Fruit fly (Drosophila melanogaster) whole organism, wandering third instar larva: Measurements from ENCODE around the gene CG42404.

Experiments used
- Dfd ChIP-seq: fragments of >200 bp; optimal IDR thresholded peaks from 2 replicates; lab custom pipeline; 2017; ENCODE audit warnings: missing biosample characterization, missing genetic modification characterization
- GATAd ChIP-seq: sonication (Bioruptor generic); optimal IDR thresholded peaks from 2 replicates; lab custom pipeline; 2016; ENCODE audit warnings: missing biosample characterization, missing genetic modification characterization
- Hr83 ChIP-seq: fragments of 200-300 bp; sonication (Bioruptor generic); optimal IDR thresholded peaks from 2 replicates; lab custom pipeline; 2016; ENCODE audit warnings: missing biosample characterization, mild to moderate bottlenecking, missing genetic modification characterization, moderate library complexity; ENCODE audit not compliant: poor library complexity, severe bottlenecking
- OdsH ChIP-seq: fragments of 200-800 bp; sonication (Bioruptor generic); optimal IDR thresholded peaks from 2 replicates; lab custom pipeline; 2016; ENCODE audit warnings: missing biosample characterization, mild to moderate bottlenecking, missing genetic modification characterization
- Sp1 ChIP-seq: fragments of 200-800 bp; sonication (Bioruptor generic); optimal IDR thresholded peaks from 3 replicates; lab custom pipeline; 2019; ENCODE audit warnings: missing biosample characterization, mild to moderate bottlenecking, missing genetic modification characterization, moderate library complexity
- dl ChIP-seq, 2 experiments: fragments of 175-275, 200-275 bp in 1 of 2; fragments of 200-275 bp in 1 of 2; sonication (Bioruptor generic); optimal IDR thresholded peaks; lab custom pipeline; 2018; ENCODE audit warnings: mild to moderate bottlenecking in 2 of 2, missing biosample characterization in 2 of 2, missing genetic modification characterization in 2 of 2, moderate library complexity in 2 of 2; ENCODE audit not compliant: partially characterized antibody in 2 of 2, insufficient read depth in 1 of 2
- h ChIP-seq: fragments of 200-800 bp; sonication (Bioruptor generic); optimal IDR thresholded peaks from 3 replicates; lab custom pipeline; 2016; ENCODE audit warnings: missing biosample characterization, mild to moderate bottlenecking, missing genetic modification characterization
- jim ChIP-seq: fragments of 175-275, 200-325 bp; sonication (Bioruptor generic); optimal IDR thresholded peaks from 2 replicates; lab custom pipeline; 2016; ENCODE audit warnings: missing biosample characterization, mild to moderate bottlenecking, missing genetic modification characterization
- pan ChIP-seq: fragments of >200 bp; optimal IDR thresholded peaks from 2 replicates; lab custom pipeline; 2017
- psq ChIP-seq: fragments of 200-800 bp; sonication (Bioruptor generic); optimal IDR thresholded peaks from 3 replicates; lab custom pipeline; 2017; ENCODE audit warnings: missing biosample characterization, mild to moderate bottlenecking, missing genetic modification characterization, moderate library complexity
- sage ChIP-seq: fragments of 200-800 bp; sonication (Bioruptor generic); optimal IDR thresholded peaks from 2 replicates; lab custom pipeline; 2016; ENCODE audit warnings: missing biosample characterization, mild to moderate bottlenecking, missing genetic modification characterization

dm6 chr3R:15288802-15289201, 38.9 kb downstream of the CG42404 start:
- no peak for TF ChIP-seq h (GFP tag; lab: Kevin White, UChicago)
- TF ChIP-seq psq (GFP tag; lab: Kevin White, UChicago), result no peak
- no peak for TF ChIP-seq pan (lab: Kevin White, UChicago)
- TF ChIP-seq jim, result no peak
- TF ChIP-seq OdsH (GFP tag; lab: Kevin White, UChicago), result no peak
- no peak for TF ChIP-seq Dfd
- TF ChIP-seq Sp1 (GFP tag; lab: Kevin White, UChicago), result no peak
- no peak for TF ChIP-seq GATAd (GFP tag; lab: Kevin White, UChicago)
- no peak for TF ChIP-seq sage (GFP tag; lab: Kevin White, UChicago)
- no peak for TF ChIP-seq dl (GFP tag; optimal IDR thresholded peaks at IDR 0.05; lab: Kevin White, UChicago; ENCODE audit: insufficient read depth in 1 of 2, partially characterized antibody in 2 of 2)
- no peak for TF ChIP-seq Hr83
